Worm (Caenorhabditis elegans) whole organism, L4 larva: ENCODE data around the gene EGAP1.1.

Source experiments
- arid-1 ChIP-seq: fragments of 200-800 bp; sonication (Bioruptor generic); conservative IDR thresholded peaks from 2 replicates; pipeline ENCODE4 v1.3.6; 2022; ENCODE audit warnings: missing genetic modification reagents, missing genetic modification characterization, missing compliant biosample characterization
- daf-12 ChIP-seq: fragments of 150-350 bp; optimal IDR thresholded peaks from 2 replicates; lab custom pipeline; 2014; ENCODE audit warnings: missing biosample characterization, missing genetic modification reagents, missing genetic modification characterization
- daf-19 ChIP-seq: fragments of 200-800 bp; sonication (Bioruptor generic); conservative IDR thresholded peaks from 2 replicates; pipeline ENCODE4 v1.3.6; 2022; ENCODE audit warnings: missing genetic modification characterization, missing compliant biosample characterization
- fkh-10 ChIP-seq: fragments of 150-350 bp; optimal IDR thresholded peaks from 2 replicates; lab custom pipeline; 2014; ENCODE audit warnings: missing biosample characterization, missing genetic modification reagents, missing genetic modification characterization
- hlh-30 ChIP-seq: sonication (generic microtip); optimal IDR thresholded peaks from 2 replicates; lab custom pipeline; 2017; ENCODE audit warnings: antibody characterized with exemption, mild to moderate bottlenecking, missing genetic modification characterization, missing compliant biosample characterization; ENCODE audit not compliant: insufficient read depth
- lin-15B ChIP-seq: fragments of 150-350 bp; sonication (generic microtip); optimal IDR thresholded peaks from 3 replicates; lab custom pipeline; 2014; ENCODE audit warnings: missing biosample characterization, missing genetic modification characterization
- mdl-1 ChIP-seq, 2 experiments: fragments of 150-350 bp in 1 of 2; sonication (generic microtip) in 1 of 2; optimal IDR thresholded peaks; 2 replicates each; lab custom pipeline; 2014 to 2017; ENCODE audit warnings: missing biosample characterization in 2 of 2, missing genetic modification characterization in 2 of 2
- pha-4 ChIP-seq, 2 experiments: fragments of 150-350 bp in 1 of 2; fragments of 200-800 bp in 1 of 2; sonication (Bioruptor generic) in 1 of 2; IDR thresholded peaks in 1 of 2; optimal IDR thresholded peaks in 1 of 2; 2 replicates each; pipeline versions ENCODE4 v1.3.6 to Lab custom; 2014 to 2022; ENCODE audit warnings: missing genetic modification characterization in 2 of 2, missing genetic modification reagents in 2 of 2, missing biosample characterization in 1 of 2, missing compliant biosample characterization in 1 of 2
- saeg-2 ChIP-seq: fragments of 200-800 bp; sonication (Bioruptor generic); IDR thresholded peaks from 2 replicates; pipeline ENCODE4 v1.3.6; 2022; ENCODE audit warnings: missing genetic modification reagents, missing genetic modification characterization, missing compliant biosample characterization
- unc-130 ChIP-seq: sonication (generic microtip); optimal IDR thresholded peaks from 2 replicates; lab custom pipeline; 2016; ENCODE audit warnings: missing genetic modification reagents, missing genetic modification characterization, missing compliant biosample characterization

ce11 chrIII:5959049-5959448 is 22.0 kb upstream of the EGAP1.1 start:
- TF ChIP-seq lin-15B (tag; lab: Kevin White, UChicago) (no peak), unc-130 (no peak), daf-19 (GFP tag; lab: Robert Waterston, UW) (no peak), hlh-30 (no peak), saeg-2 (GFP tag; lab: Robert Waterston, UW) (no peak), arid-1 (GFP tag; lab: Robert Waterston, UW) (no peak), fkh-10 (no peak), daf-12 (tag; lab: Kevin White, UChicago) (no peak), pha-4 (GFP tag; IDR thresholded peaks at IDR 0.05; lab: Robert Waterston, UW) (no peak), pha-4 (tag; optimal IDR thresholded peaks at IDR 0.05; lab: Kevin White, UChicago) (no peak), mdl-1 (tag; optimal IDR thresholded peaks at IDR 0.05; lab: Kevin White, UChicago) (no peak)
